Fruit fly (Drosophila melanogaster) whole organism, prepupa: ENCODE data around the gene EloB.

Experiments
- CG11902 ChIP-seq: fragments of 200-800 bp; sonication (Bioruptor generic); optimal IDR thresholded peaks from 3 replicates; lab custom pipeline; 2016; ENCODE audit warnings: missing biosample characterization, missing genetic modification characterization
- CG15336 ChIP-seq: fragments of 200-800 bp; sonication (Bioruptor generic); IDR thresholded peaks from 2 replicates; pipeline ENCODE4 v1.3.6; 2022; ENCODE audit warnings: missing biosample characterization, missing genetic modification characterization
- CG1621 ChIP-seq: fragments of 200-800 bp; sonication (Bioruptor generic); optimal IDR thresholded peaks from 3 replicates; lab custom pipeline; 2018; ENCODE audit warnings: missing biosample characterization, mild to moderate bottlenecking, missing genetic modification characterization
- CG31627 ChIP-seq: fragments of 200-800 bp; sonication (Bioruptor generic); optimal IDR thresholded peaks from 3 replicates; lab custom pipeline; 2016; ENCODE audit warnings: missing biosample characterization, missing genetic modification characterization
- CG32006 ChIP-seq: fragments of 200-800 bp; sonication (Bioruptor generic); optimal IDR thresholded peaks from 3 replicates; lab custom pipeline; 2017; ENCODE audit warnings: missing biosample characterization, mild to moderate bottlenecking, missing genetic modification characterization
- CG6163 ChIP-seq: fragments of 200-800 bp; sonication (Bioruptor generic); IDR thresholded peaks from 3 replicates; pipeline ENCODE4 v1.3.6; 2022; ENCODE audit warnings: missing biosample characterization, missing genetic modification characterization
- CG6276 ChIP-seq: fragments of 200-800 bp; sonication (Bioruptor generic); optimal IDR thresholded peaks from 2 replicates; lab custom pipeline; 2017; ENCODE audit warnings: missing biosample characterization, mild to moderate bottlenecking, missing genetic modification characterization
- CG6792 ChIP-seq: fragments of 200-800 bp; sonication (Bioruptor generic); optimal IDR thresholded peaks from 3 replicates; lab custom pipeline; 2016; ENCODE audit warnings: missing biosample characterization, missing genetic modification characterization
- CG6808 ChIP-seq: fragments of 200-800 bp; sonication (Bioruptor generic); optimal IDR thresholded peaks from 3 replicates; lab custom pipeline; 2017; ENCODE audit warnings: missing biosample characterization, missing genetic modification characterization, mild to moderate bottlenecking, moderate library complexity, missing genetic modification reagents
- CG8119 ChIP-seq: fragments of 200-800 bp; sonication (Bioruptor generic); IDR thresholded peaks from 3 replicates; pipeline ENCODE4 v1.3.6; 2022; ENCODE audit warnings: missing biosample characterization, missing genetic modification characterization
- CG8632 ChIP-seq: fragments of 200-800 bp; sonication (Bioruptor generic); optimal IDR thresholded peaks from 3 replicates; lab custom pipeline; 2016; ENCODE audit warnings: missing biosample characterization, missing genetic modification characterization
- CG9139 ChIP-seq: fragments of 200-800 bp; sonication (Bioruptor generic); optimal IDR thresholded peaks from 3 replicates; lab custom pipeline; 2017; ENCODE audit warnings: missing biosample characterization, mild to moderate bottlenecking, missing genetic modification characterization
- Eip75B ChIP-seq: fragments of 200-800 bp; sonication (Bioruptor generic); optimal IDR thresholded peaks from 3 replicates; lab custom pipeline; 2016; ENCODE audit warnings: missing biosample characterization, missing genetic modification characterization
- Eip78C ChIP-seq: fragments of 200-800 bp; sonication (Bioruptor generic); peaks from one replicate; lab custom pipeline; 2016; ENCODE audit warnings: missing biosample characterization, missing genetic modification characterization
- Hr39 ChIP-seq: fragments of 200-800 bp; sonication (Bioruptor generic); optimal IDR thresholded peaks from 2 replicates; lab custom pipeline; 2016; ENCODE audit warnings: missing biosample characterization, missing genetic modification characterization
- Hr4 ChIP-seq: fragments of 200-800 bp; sonication (Bioruptor generic); optimal IDR thresholded peaks from 3 replicates; lab custom pipeline; 2016; ENCODE audit warnings: missing biosample characterization, missing genetic modification characterization
- Lpt ChIP-seq: fragments of 200-800 bp; sonication (Bioruptor generic); optimal IDR thresholded peaks from 3 replicates; lab custom pipeline; 2016; ENCODE audit warnings: missing biosample characterization, missing genetic modification characterization
- Met ChIP-seq: fragments of 200-800 bp; sonication (Bioruptor generic); optimal IDR thresholded peaks from 3 replicates; lab custom pipeline; 2016; ENCODE audit warnings: missing biosample characterization, missing genetic modification characterization
- Smox ChIP-seq: fragments of 200-800 bp; sonication (Bioruptor generic); optimal IDR thresholded peaks from 3 replicates; lab custom pipeline; 2016; ENCODE audit warnings: missing biosample characterization, missing genetic modification characterization
- Sox14 ChIP-seq: fragments of 200-800 bp; sonication (Bioruptor generic); optimal IDR thresholded peaks from 3 replicates; lab custom pipeline; 2016; ENCODE audit warnings: missing biosample characterization, missing genetic modification characterization
- cyc ChIP-seq: fragments of 200-800 bp; sonication (Bioruptor generic); optimal IDR thresholded peaks from 3 replicates; lab custom pipeline; 2016; ENCODE audit warnings: missing biosample characterization, missing genetic modification characterization
- dac ChIP-seq: fragments of 200-800 bp; sonication (Bioruptor generic); optimal IDR thresholded peaks from 2 replicates; lab custom pipeline; 2017; ENCODE audit warnings: missing biosample characterization, mild to moderate bottlenecking, missing genetic modification characterization
- fd59A ChIP-seq: fragments of 200-800 bp; sonication (Bioruptor generic); optimal IDR thresholded peaks from 2 replicates; lab custom pipeline; 2017; ENCODE audit warnings: missing biosample characterization, mild to moderate bottlenecking, missing genetic modification characterization, missing genetic modification reagents
- fd85E ChIP-seq: fragments of 200-800 bp; sonication (Bioruptor generic); optimal IDR thresholded peaks from 3 replicates; lab custom pipeline; 2016; ENCODE audit warnings: missing biosample characterization, missing genetic modification characterization
- fkh ChIP-seq: fragments of 200-800 bp; sonication (Bioruptor generic); optimal IDR thresholded peaks from 3 replicates; lab custom pipeline; 2017; ENCODE audit warnings: missing biosample characterization, mild to moderate bottlenecking, missing genetic modification characterization, moderate library complexity
- salr ChIP-seq, 2 experiments: fragments of 200-800 bp; sonication (Bioruptor generic); optimal IDR thresholded peaks; 3 replicates each; lab custom pipeline; 2016 to 2018; ENCODE audit warnings: missing biosample characterization in 2 of 2, missing genetic modification characterization in 2 of 2, mild to moderate bottlenecking in 1 of 2
- ss ChIP-seq, 2 experiments: fragments of 200-800 bp; sonication (Bioruptor generic); optimal IDR thresholded peaks; 2 replicates in 1 of 2; 3 replicates in 1 of 2; lab custom pipeline; 2017 to 2018; ENCODE audit warnings: mild to moderate bottlenecking in 2 of 2, missing biosample characterization in 2 of 2, missing genetic modification characterization in 2 of 2, moderate library complexity in 1 of 2
- svp ChIP-seq: fragments of 200-800 bp; sonication (Bioruptor generic); peaks from one replicate; lab custom pipeline; 2016; ENCODE audit warnings: missing biosample characterization, missing genetic modification characterization

The EloB gene

dm6 chr3R:20608199-20608598 is 28.5 kb upstream of the EloB start:
- no peak for TF ChIP-seq fkh
- TF ChIP-seq fd85E (GFP tag; lab: Kevin White, UChicago) = no peak
- TF ChIP-seq cyc = no peak
- no peak for TF ChIP-seq svp (GFP tag; lab: Kevin White, UChicago)
- no peak for TF ChIP-seq Sox14 (GFP tag; lab: Kevin White, UChicago)
- TF ChIP-seq, all 60 proteins: peak for 0

- TF ChIP-seq CG11902 (GFP tag; lab: Kevin White, UChicago) (no peak), fd59A (no peak), CG6792 (GFP tag; lab: Kevin White, UChicago) (no peak), Eip75B (GFP tag; lab: Kevin White, UChicago) (no peak), CG6808 (GFP tag; lab: Kevin White, UChicago) (no peak), Hr4 (GFP tag; lab: Kevin White, UChicago) (no peak), fd85E (GFP tag; lab: Kevin White, UChicago) (no peak)
Observed at dm6 chr3R:20605562-20606155, 26.0 kb upstream of the EloB start.

- TF ChIP-seq Hr39 (GFP tag; lab: Kevin White, UChicago) = no peak
- peak; percentile 6 for TF ChIP-seq CG1621 (tag; lab: Kevin White, UChicago)
Observed at dm6 chr3R:20605078-20605477, 25.4 kb upstream of the EloB start.

- TF ChIP-seq CG1621 (tag; lab: Kevin White, UChicago) (peak; percentile 59), fd59A (no peak), CG6276 (GFP tag; lab: Kevin White, UChicago) (peak; percentile 20), CG8119 (GFP tag; lab: Robert Waterston, UW) (peak; percentile 23; the same call in 1 of the 3 replicates), Eip78C (GFP tag; lab: Kevin White, UChicago) (peak; percentile 66), CG15336 (GFP tag; lab: Robert Waterston, UW) (peak; percentile 45; the same call in 1 of the 2 replicates), Lpt (peak; percentile 62), svp (GFP tag; lab: Kevin White, UChicago) (no peak), CG6163 (peak; percentile 56; the same call in 1 of the 3 replicates), CG9139 (GFP tag; lab: Kevin White, UChicago) (peak; percentile 6), dac (GFP tag; lab: Kevin White, UChicago) (no peak), Met (GFP tag; lab: Kevin White, UChicago) (no peak), Eip75B (GFP tag; lab: Kevin White, UChicago) (peak; percentile 6), ss (GFP tag; optimal IDR thresholded peaks at IDR 0.05; lab: Kevin White, UChicago) (peak; percentile 1 to 51), Smox (no peak)
- TF ChIP-seq, all 60 proteins: peak for 10
Observed at dm6 chr3R:20604078-20604477, 24.4 kb upstream of the EloB start.

dm6 chr3R:20602599-20602998 is 22.9 kb upstream of the EloB start:
- no peak for TF ChIP-seq CG6792 (GFP tag; lab: Kevin White, UChicago)
- no peak for TF ChIP-seq CG15336 (GFP tag; lab: Robert Waterston, UW)
- no peak for TF ChIP-seq ss (GFP tag; optimal IDR thresholded peaks at IDR 0.05; lab: Kevin White, UChicago)
- TF ChIP-seq CG31627 (GFP tag; lab: Kevin White, UChicago) = no peak
- TF ChIP-seq fkh = no peak
- no peak for TF ChIP-seq CG32006 (GFP tag; lab: Kevin White, UChicago)
- no peak for TF ChIP-seq CG8632 (GFP tag; lab: Kevin White, UChicago)

- TF ChIP-seq salr (GFP tag; optimal IDR thresholded peaks at IDR 0.05; lab: Kevin White, UChicago) (no peak), svp (GFP tag; lab: Kevin White, UChicago) (peak; percentile 72)
Observed at dm6 chr3R:20600109-20600508, 20.5 kb upstream of the EloB start.
